Worm (Caenorhabditis elegans): ENCODE data around the gene lido-15.

lido-15 gene

ce11 chrII:3811816-3812332, at the start of gene lido-15:
Gene lido-15 (plus strand): TSS chrII:3812282.
- TF ChIP-seq flt-1 (GFP tag; IDR thresholded peaks at IDR 0.05) = no peak

ce11 chrII:3764486-3764885, 47.6 kb upstream of the lido-15 start, which contains the start of gene srx-112:
Gene srx-112 (minus strand): TSS chrII:3764586.
- TF ChIP-seq cog-1 (tag; optimal IDR thresholded peaks at IDR 0.05) = no peak
- no peak for TF ChIP-seq klf-2 (GFP tag; conservative IDR thresholded peaks at IDR 0.05)
- no peak for TF ChIP-seq med-1 (GFP tag; optimal IDR thresholded peaks at IDR 0.05; ENCODE audit: insufficient read depth)
- no peak for TF ChIP-seq flt-1 (GFP tag; IDR thresholded peaks at IDR 0.05)

DNA sequence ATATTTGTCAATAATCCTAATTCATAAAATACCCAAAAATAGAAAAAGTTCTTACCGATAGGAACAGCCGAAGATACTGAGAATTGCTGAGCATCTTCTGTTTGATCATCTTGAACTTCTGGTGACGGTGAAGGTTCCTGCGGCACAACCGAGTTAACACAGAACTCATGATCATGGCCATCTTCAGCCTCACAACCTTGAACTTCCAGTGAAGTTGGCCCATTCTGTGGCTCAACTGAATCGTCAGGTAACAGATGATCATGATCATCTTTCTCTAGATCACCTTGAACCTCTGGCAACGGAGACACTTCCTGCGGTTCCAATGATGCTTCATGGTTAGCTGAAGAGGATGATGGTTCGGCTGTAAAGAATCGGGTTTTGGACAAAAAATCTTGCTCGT, 40.4 kb upstream of the lido-15 start:
- TF ChIP-seq med-1 (GFP tag; optimal IDR thresholded peaks at IDR 0.05; ENCODE audit: insufficient read depth) (no peak), ref-1 (GFP tag; conservative IDR thresholded peaks at IDR 0.05) (no peak), ztf-23 (GFP tag; IDR thresholded peaks at IDR 0.05) (no peak), ztf-29 (GFP tag; IDR thresholded peaks at IDR 0.05) (no peak), klf-2 (GFP tag; conservative IDR thresholded peaks at IDR 0.05) (no peak), T22C8.4 (GFP tag; IDR thresholded peaks at IDR 0.05) (no peak), cog-1 (tag; optimal IDR thresholded peaks at IDR 0.05) (no peak), tab-1 (GFP tag; IDR thresholded peaks at IDR 0.05) (no peak), flt-1 (GFP tag; IDR thresholded peaks at IDR 0.05) (no peak)

- TF ChIP-seq klf-2 (GFP tag; conservative IDR thresholded peaks at IDR 0.05) (no peak), tab-1 (GFP tag; IDR thresholded peaks at IDR 0.05) (no peak), med-1 (GFP tag; optimal IDR thresholded peaks at IDR 0.05; ENCODE audit: insufficient read depth) (no peak), ztf-29 (GFP tag; IDR thresholded peaks at IDR 0.05) (no peak), cog-1 (tag; optimal IDR thresholded peaks at IDR 0.05) (no peak), ztf-23 (GFP tag; IDR thresholded peaks at IDR 0.05) (no peak), flt-1 (GFP tag; IDR thresholded peaks at IDR 0.05) (no peak), ref-1 (GFP tag; conservative IDR thresholded peaks at IDR 0.05) (no peak), T22C8.4 (GFP tag; IDR thresholded peaks at IDR 0.05) (no peak)
Observed at ce11 chrII:3773130-3773529, 39.0 kb upstream of the lido-15 start, which contains the start of gene T24E12.10. Gene T24E12.10 (minus strand): TSS chrII:3773230.

- no peak for TF ChIP-seq klf-2 (GFP tag; conservative IDR thresholded peaks at IDR 0.05)
- no peak for TF ChIP-seq flt-1 (GFP tag; IDR thresholded peaks at IDR 0.05)
- TF ChIP-seq med-1 (GFP tag; optimal IDR thresholded peaks at IDR 0.05; ENCODE audit: insufficient read depth) = no peak
- no peak for TF ChIP-seq tab-1 (GFP tag; IDR thresholded peaks at IDR 0.05)
- no peak for TF ChIP-seq ztf-29 (GFP tag; IDR thresholded peaks at IDR 0.05)
- no peak for TF ChIP-seq ref-1 (GFP tag; conservative IDR thresholded peaks at IDR 0.05)
- no peak for TF ChIP-seq T22C8.4 (GFP tag; IDR thresholded peaks at IDR 0.05)
Observed at ce11 chrII:3775719-3776118, 36.4 kb upstream of the lido-15 start, which contains the start of gene T24E12.3. Gene T24E12.3 (plus strand): TSS chrII:3776019.

- TF ChIP-seq flt-1 (GFP tag; IDR thresholded peaks at IDR 0.05) (no peak), ref-1 (GFP tag; conservative IDR thresholded peaks at IDR 0.05) (no peak), tab-1 (GFP tag; IDR thresholded peaks at IDR 0.05) (no peak), T22C8.4 (GFP tag; IDR thresholded peaks at IDR 0.05) (no peak), klf-2 (GFP tag; conservative IDR thresholded peaks at IDR 0.05) (no peak), med-1 (GFP tag; optimal IDR thresholded peaks at IDR 0.05; ENCODE audit: insufficient read depth) (no peak), cog-1 (tag; optimal IDR thresholded peaks at IDR 0.05) (no peak)
Observed at ce11 chrII:3777802-3778201, 34.3 kb upstream of the lido-15 start.

DNA sequence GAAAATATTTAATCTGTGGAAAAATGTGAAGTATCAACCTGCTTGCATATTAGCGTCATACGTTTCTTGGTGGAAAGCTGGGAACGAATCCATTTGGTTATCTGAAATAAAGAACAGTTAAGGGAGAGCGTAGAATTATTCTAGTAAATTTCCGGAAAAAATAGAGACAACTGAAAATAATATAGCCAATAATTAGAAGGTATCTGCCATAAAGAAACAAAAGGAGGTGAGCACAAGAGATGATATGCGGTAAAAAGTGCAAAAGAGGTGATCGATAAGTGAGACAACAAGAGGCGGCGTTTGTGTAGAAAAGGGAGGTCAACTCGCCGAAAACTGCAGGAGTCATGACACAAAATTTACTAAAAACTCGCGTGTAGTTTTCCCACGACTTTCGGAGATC, 32.6 kb upstream of the lido-15 start, which contains the start of gene T24E12.11:
Gene T24E12.11, minus strand, starts transcription at position 101 of the 400 bp plus-strand sequence.
- TF ChIP-seq flt-1 (GFP tag; IDR thresholded peaks at IDR 0.05) = no peak
- TF ChIP-seq med-1 (GFP tag; optimal IDR thresholded peaks at IDR 0.05; ENCODE audit: insufficient read depth) = no peak
- TF ChIP-seq ztf-29 (GFP tag; IDR thresholded peaks at IDR 0.05) = no peak
- no peak for TF ChIP-seq klf-2 (GFP tag; conservative IDR thresholded peaks at IDR 0.05)
- TF ChIP-seq T22C8.4 (GFP tag; IDR thresholded peaks at IDR 0.05) = no peak
- TF ChIP-seq ref-1 (GFP tag; conservative IDR thresholded peaks at IDR 0.05) = no peak
- TF ChIP-seq ztf-23 (GFP tag; IDR thresholded peaks at IDR 0.05) = no peak
- no peak for TF ChIP-seq tab-1 (GFP tag; IDR thresholded peaks at IDR 0.05)
- no peak for TF ChIP-seq cog-1 (tag; optimal IDR thresholded peaks at IDR 0.05)

ce11 chrII:3781238-3781637, 30.8 kb upstream of the lido-15 start:
- TF ChIP-seq ztf-23 (GFP tag; IDR thresholded peaks at IDR 0.05) = no peak
- no peak for TF ChIP-seq tab-1 (GFP tag; IDR thresholded peaks at IDR 0.05)
- no peak for TF ChIP-seq cog-1 (tag; optimal IDR thresholded peaks at IDR 0.05)
- no peak for TF ChIP-seq ztf-29 (GFP tag; IDR thresholded peaks at IDR 0.05)
- TF ChIP-seq flt-1 (GFP tag; IDR thresholded peaks at IDR 0.05) = no peak
- no peak for TF ChIP-seq ref-1 (GFP tag; conservative IDR thresholded peaks at IDR 0.05)
- no peak for TF ChIP-seq med-1 (GFP tag; optimal IDR thresholded peaks at IDR 0.05; ENCODE audit: insufficient read depth)
- no peak for TF ChIP-seq klf-2 (GFP tag; conservative IDR thresholded peaks at IDR 0.05)
- no peak for TF ChIP-seq T22C8.4 (GFP tag; IDR thresholded peaks at IDR 0.05)

DNA sequence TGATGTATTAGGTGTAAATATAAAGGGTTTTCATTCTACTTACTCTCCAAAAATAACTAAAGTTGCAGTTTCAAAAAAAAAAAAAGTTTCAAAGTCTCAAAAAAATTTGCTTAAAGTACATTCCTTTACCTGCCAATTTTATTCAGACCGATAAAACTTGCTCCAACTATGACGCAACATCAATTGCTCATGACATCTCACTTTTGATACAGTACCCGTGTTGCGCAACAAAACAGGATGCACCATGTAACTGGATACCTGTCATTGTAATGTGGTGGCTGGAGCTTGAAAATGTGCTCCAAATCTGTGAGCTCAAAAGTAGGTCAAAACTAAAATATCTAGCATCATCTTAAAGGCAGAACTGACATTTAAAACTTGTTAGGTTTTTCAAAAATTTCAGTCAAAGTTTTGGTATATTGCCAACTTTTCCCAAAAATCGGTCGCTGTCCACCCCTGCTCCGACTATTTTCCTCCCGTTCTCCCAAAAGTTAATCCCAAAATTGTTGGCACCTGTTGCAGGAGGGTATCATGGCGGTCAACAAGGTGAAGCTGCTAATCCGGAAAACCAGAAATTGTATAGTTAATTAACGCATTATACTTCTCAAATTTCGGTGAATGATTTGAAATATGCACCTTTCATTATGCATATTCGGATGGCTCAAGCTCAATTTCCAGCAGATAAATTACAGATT, 29.6 kb upstream of the lido-15 start, which contains the start of gene T24E12.2:
Gene T24E12.2, plus strand, starts transcription at position 642 of the 692 bp plus-strand sequence.
- TF ChIP-seq cog-1 (tag; optimal IDR thresholded peaks at IDR 0.05) (no peak), klf-2 (GFP tag; conservative IDR thresholded peaks at IDR 0.05) (no peak), med-1 (GFP tag; optimal IDR thresholded peaks at IDR 0.05; ENCODE audit: insufficient read depth) (no peak), T22C8.4 (GFP tag; IDR thresholded peaks at IDR 0.05) (no peak), flt-1 (GFP tag; IDR thresholded peaks at IDR 0.05) (no peak), ztf-23 (GFP tag; IDR thresholded peaks at IDR 0.05) (no peak), tab-1 (GFP tag; IDR thresholded peaks at IDR 0.05) (no peak), ref-1 (GFP tag; conservative IDR thresholded peaks at IDR 0.05) (no peak), ztf-29 (GFP tag; IDR thresholded peaks at IDR 0.05) (no peak)

- no peak for TF ChIP-seq ztf-23 (GFP tag; IDR thresholded peaks at IDR 0.05)
- no peak for TF ChIP-seq T22C8.4 (GFP tag; IDR thresholded peaks at IDR 0.05)
- TF ChIP-seq cog-1 (tag; optimal IDR thresholded peaks at IDR 0.05) = no peak
- no peak for TF ChIP-seq tab-1 (GFP tag; IDR thresholded peaks at IDR 0.05)
- TF ChIP-seq ref-1 (GFP tag; conservative IDR thresholded peaks at IDR 0.05) = no peak
- no peak for TF ChIP-seq klf-2 (GFP tag; conservative IDR thresholded peaks at IDR 0.05)
- TF ChIP-seq flt-1 (GFP tag; IDR thresholded peaks at IDR 0.05) = no peak
- no peak for TF ChIP-seq ztf-29 (GFP tag; IDR thresholded peaks at IDR 0.05)
- TF ChIP-seq med-1 (GFP tag; optimal IDR thresholded peaks at IDR 0.05; ENCODE audit: insufficient read depth) = no peak
Observed at ce11 chrII:3785257-3785656, 26.8 kb upstream of the lido-15 start, which contains the start of gene T24E12.1. Gene T24E12.1 (plus strand): TSS chrII:3785557.
